Fruit fly (Drosophila melanogaster) whole organism, embryonic: Measurements from ENCODE around the gene CG13081.

Experiments
- ATbp ChIP-seq: fragments of 200-800 bp; sonication (Bioruptor generic); optimal IDR thresholded peaks from 2 replicates; lab custom pipeline; 2017; ENCODE audit warnings: missing biosample characterization, mild to moderate bottlenecking, missing genetic modification characterization, missing genetic modification reagents
- Ada2b ChIP-seq: fragments of 200-800 bp; sonication (Bioruptor generic); IDR thresholded peaks from 2 replicates; pipeline ENCODE4 v1.3.6; 2022; ENCODE audit warnings: missing biosample characterization, missing genetic modification characterization
- Antp ChIP-seq: fragments of 200-800 bp; sonication (Bioruptor generic); optimal IDR thresholded peaks from 3 replicates; lab custom pipeline; 2016; ENCODE audit warnings: missing biosample characterization, missing genetic modification characterization
- Awh ChIP-seq: fragments of 200-800 bp; sonication (Bioruptor generic); IDR thresholded peaks from 2 replicates; pipeline ENCODE4, ENCODE4 v1.3.6; 2022; ENCODE audit warnings: missing biosample characterization, missing genetic modification characterization
- CG10267 ChIP-seq: fragments of 200-800 bp; sonication (Bioruptor generic); optimal IDR thresholded peaks from 2 replicates; lab custom pipeline; 2018; ENCODE audit warnings: missing biosample characterization, mild to moderate bottlenecking, missing genetic modification characterization, moderate library complexity
- CG10462 ChIP-seq: fragments of 200-800 bp; sonication (Bioruptor generic); optimal IDR thresholded peaks from 2 replicates; lab custom pipeline; 2016; ENCODE audit warnings: missing biosample characterization, missing genetic modification characterization
- CG11560 ChIP-seq: fragments of 200-800 bp; sonication (Bioruptor generic); IDR thresholded peaks from 3 replicates; pipeline ENCODE4 v1.3.6; 2022; ENCODE audit warnings: missing biosample characterization, missing genetic modification characterization
- CG12659 ChIP-seq: fragments of 200-800 bp; sonication (Bioruptor generic); optimal IDR thresholded peaks from 3 replicates; lab custom pipeline; 2017; ENCODE audit warnings: mild to moderate bottlenecking, missing biosample characterization, missing genetic modification reagents, missing genetic modification characterization
- CG12942 ChIP-seq: fragments of 200-800 bp; sonication (Bioruptor generic); optimal IDR thresholded peaks from 3 replicates; lab custom pipeline; 2016; ENCODE audit warnings: missing biosample characterization, missing genetic modification characterization
- CG15011 ChIP-seq: fragments of 200-800 bp; sonication (Bioruptor generic); optimal IDR thresholded peaks from 3 replicates; lab custom pipeline; 2018; ENCODE audit warnings: missing biosample characterization, mild to moderate bottlenecking, missing genetic modification characterization
- CG15601 ChIP-seq: fragments of 200-800 bp; sonication (Bioruptor generic); optimal IDR thresholded peaks from 3 replicates; lab custom pipeline; 2019; ENCODE audit warnings: missing biosample characterization, mild to moderate bottlenecking, missing genetic modification characterization, moderate library complexity
- CG16813 ChIP-seq: fragments of 200-800 bp; sonication (Bioruptor generic); IDR thresholded peaks from 3 replicates; pipeline ENCODE4 v1.3.6; 2022; ENCODE audit warnings: missing biosample characterization, missing genetic modification characterization; ENCODE audit not compliant: partially characterized antibody
- CG16815 ChIP-seq: fragments of 200-800 bp; sonication (Bioruptor generic); optimal IDR thresholded peaks from 3 replicates; lab custom pipeline; 2017; ENCODE audit warnings: missing biosample characterization, mild to moderate bottlenecking, missing genetic modification characterization
- CG16863 ChIP-seq: fragments of 200-800 bp; sonication (Bioruptor generic); optimal IDR thresholded peaks from 3 replicates; lab custom pipeline; 2016; ENCODE audit warnings: missing biosample characterization, missing genetic modification characterization
- CG17568 ChIP-seq: fragments of 200-800 bp; sonication (Bioruptor generic); optimal IDR thresholded peaks from 2 replicates; lab custom pipeline; 2018; ENCODE audit warnings: missing biosample characterization, mild to moderate bottlenecking, missing genetic modification characterization, moderate library complexity
- CG2120 ChIP-seq: fragments of 200-800 bp; sonication (Bioruptor generic); optimal IDR thresholded peaks from 3 replicates; lab custom pipeline; 2016; ENCODE audit warnings: missing biosample characterization, missing genetic modification characterization
- CG4328 ChIP-seq: fragments of 200-800 bp; sonication (Bioruptor generic); optimal IDR thresholded peaks from 3 replicates; lab custom pipeline; 2017; ENCODE audit warnings: missing biosample characterization, missing genetic modification reagents, missing genetic modification characterization
- CG7987 ChIP-seq: fragments of 200-800 bp; sonication (Bioruptor generic); optimal IDR thresholded peaks from 2 replicates; lab custom pipeline; 2018; ENCODE audit warnings: missing biosample characterization, mild to moderate bottlenecking, missing genetic modification characterization, moderate library complexity
- CG8924 ChIP-seq: fragments of 200-800 bp; optimal IDR thresholded peaks from 3 replicates; lab custom pipeline; 2019; ENCODE audit warnings: missing biosample characterization, mild to moderate bottlenecking, missing genetic modification characterization, moderate library complexity
- CG9215 ChIP-seq: fragments of 200-800 bp; sonication (Bioruptor generic); IDR thresholded peaks from 2 replicates; pipeline ENCODE4 v1.3.6; 2022; ENCODE audit warnings: missing biosample characterization, missing genetic modification characterization
- CG9797 ChIP-seq: fragments of 200-800 bp; sonication (Bioruptor generic); optimal IDR thresholded peaks from 3 replicates; lab custom pipeline; 2018; ENCODE audit warnings: missing biosample characterization, mild to moderate bottlenecking, missing genetic modification characterization
- CG9817 ChIP-seq: fragments of 200-800 bp; sonication (Bioruptor generic); optimal IDR thresholded peaks from 2 replicates; lab custom pipeline; 2018; ENCODE audit warnings: missing biosample characterization, mild to moderate bottlenecking, missing genetic modification characterization, moderate library complexity
- D ChIP-seq, 2 experiments: fragments of 200-800 bp in 1 of 2; fragments of >200 bp in 1 of 2; sonication (Bioruptor generic) in 1 of 2; optimal IDR thresholded peaks; 2 replicates in 1 of 2; 3 replicates in 1 of 2; lab custom pipeline; 2017; ENCODE audit warnings: mild to moderate bottlenecking in 1 of 2, missing biosample characterization in 1 of 2, missing genetic modification characterization in 1 of 2, missing genetic modification reagents in 1 of 2
- Dip3 ChIP-seq: fragments of 200-800 bp; sonication (Bioruptor generic); optimal IDR thresholded peaks from 3 replicates; lab custom pipeline; 2016; ENCODE audit warnings: missing biosample characterization, missing genetic modification characterization
- Doc2 ChIP-seq: fragments of 200-800 bp; sonication (Bioruptor generic); IDR thresholded peaks from 2 replicates; pipeline ENCODE4 v1.3.6; 2022; ENCODE audit warnings: missing biosample characterization, missing genetic modification characterization
- Drgx ChIP-seq: fragments of 200-800 bp; sonication (Bioruptor generic); IDR thresholded peaks from 2 replicates; pipeline ENCODE4 v1.3.6; 2022; ENCODE audit warnings: missing biosample characterization, missing genetic modification characterization
- Lhr ChIP-seq: fragments of 200-800 bp; sonication (Bioruptor generic); optimal IDR thresholded peaks from 3 replicates; lab custom pipeline; 2017; ENCODE audit warnings: mild to moderate bottlenecking, missing biosample characterization, missing genetic modification reagents, missing genetic modification characterization
- Lpt ChIP-seq: fragments of >200 bp; optimal IDR thresholded peaks from 2 replicates; lab custom pipeline; 2018; ENCODE audit warnings: missing biosample characterization, missing genetic modification characterization
- Oli ChIP-seq: fragments of 200-800 bp; sonication (Bioruptor generic); optimal IDR thresholded peaks from 2 replicates; lab custom pipeline; 2018; ENCODE audit warnings: missing biosample characterization, mild to moderate bottlenecking, missing genetic modification characterization, moderate library complexity
- PHDP ChIP-seq: fragments of 200-800 bp; sonication (Bioruptor generic); optimal IDR thresholded peaks from 3 replicates; lab custom pipeline; 2018; ENCODE audit warnings: missing biosample characterization, mild to moderate bottlenecking, missing genetic modification characterization, moderate library complexity
- Stat92E ChIP-seq, 3 experiments: fragments of >200 bp in 2 of 3; fragments of 200-800 bp in 1 of 3; sonication (Bioruptor generic) in 1 of 3; optimal IDR thresholded peaks; 2 replicates each; lab custom pipeline; 2017 to 2019; ENCODE audit warnings: missing biosample characterization in 3 of 3, missing genetic modification characterization in 3 of 3, mild to moderate bottlenecking in 1 of 3, moderate library complexity in 1 of 3
- ara ChIP-seq: fragments of 200-800 bp; sonication (Bioruptor generic); IDR thresholded peaks from 2 replicates; pipeline ENCODE4 v1.3.6; 2022; ENCODE audit warnings: missing biosample characterization, missing genetic modification characterization
- bcd ChIP-seq: fragments of 200-800 bp; sonication (Bioruptor generic); optimal IDR thresholded peaks from 2 replicates; lab custom pipeline; 2017; ENCODE audit warnings: missing biosample characterization, mild to moderate bottlenecking, missing genetic modification characterization
- caup ChIP-seq: fragments of 200-800 bp; sonication (Bioruptor generic); optimal IDR thresholded peaks from 3 replicates; lab custom pipeline; 2017; ENCODE audit warnings: missing biosample characterization, mild to moderate bottlenecking, missing genetic modification characterization, moderate library complexity; ENCODE audit not compliant: severe bottlenecking
- ci ChIP-seq: fragments of 200-800 bp; sonication (Bioruptor generic); IDR thresholded peaks from 3 replicates; pipeline ENCODE4 v1.3.6; 2022; ENCODE audit warnings: missing biosample characterization, missing genetic modification characterization
- croc ChIP-seq: fragments of 200-800 bp; sonication (Bioruptor generic); conservative IDR thresholded peaks from 3 replicates; pipeline ENCODE4 v1.3.6; 2022; ENCODE audit warnings: missing biosample characterization, missing genetic modification characterization
- crol ChIP-seq: fragments of 200-800 bp; sonication (Bioruptor generic); IDR thresholded peaks from 2 replicates; pipeline ENCODE4 v1.3.6; 2022; ENCODE audit warnings: missing biosample characterization, missing genetic modification characterization
- dpn ChIP-seq, 2 experiments: fragments of 200-800 bp; sonication (Bioruptor generic); optimal IDR thresholded peaks; 3 replicates each; lab custom pipeline; 2016; ENCODE audit warnings: missing biosample characterization in 2 of 2, missing genetic modification characterization in 2 of 2
- dysf ChIP-seq: fragments of 200-800 bp; sonication (Bioruptor generic); IDR thresholded peaks from 3 replicates; pipeline ENCODE4 v1.3.6; 2022; ENCODE audit warnings: missing biosample characterization, missing genetic modification characterization
- gcm ChIP-seq: fragments of 200-800 bp; sonication (Bioruptor generic); optimal IDR thresholded peaks from 2 replicates; lab custom pipeline; 2019; ENCODE audit warnings: missing biosample characterization, mild to moderate bottlenecking, missing genetic modification characterization, moderate library complexity
- grau ChIP-seq: fragments of 200-800 bp; optimal IDR thresholded peaks from 3 replicates; lab custom pipeline; 2019; ENCODE audit warnings: missing biosample characterization, mild to moderate bottlenecking, missing genetic modification characterization, moderate library complexity
- gro ChIP-seq: fragments of 200-800 bp; sonication (Bioruptor generic); optimal IDR thresholded peaks from 2 replicates; lab custom pipeline; 2016; ENCODE audit warnings: missing biosample characterization, missing genetic modification characterization
- jing ChIP-seq: fragments of 200-800 bp; sonication (Bioruptor generic); optimal IDR thresholded peaks from 2 replicates; lab custom pipeline; 2018; ENCODE audit warnings: missing biosample characterization, mild to moderate bottlenecking, missing genetic modification characterization
- maf-S ChIP-seq: fragments of 200-800 bp; sonication (Bioruptor generic); optimal IDR thresholded peaks from 2 replicates; lab custom pipeline; 2016; ENCODE audit warnings: missing biosample characterization, missing genetic modification characterization
- salm ChIP-seq: fragments of 200-800 bp; sonication (Bioruptor generic); optimal IDR thresholded peaks from 2 replicates; lab custom pipeline; 2018; ENCODE audit warnings: missing biosample characterization, mild to moderate bottlenecking, missing genetic modification characterization
- sens ChIP-seq: fragments of 200-800 bp; sonication (Bioruptor generic); peaks from one replicate; lab custom pipeline; 2016; ENCODE audit warnings: missing biosample characterization, missing genetic modification characterization
- tio ChIP-seq: fragments of 200-800 bp; sonication (Bioruptor generic); optimal IDR thresholded peaks from 2 replicates; lab custom pipeline; 2017; ENCODE audit warnings: missing biosample characterization, missing genetic modification characterization, inconsistent platforms
- twi ChIP-seq: fragments of 200-800 bp; optimal IDR thresholded peaks from 2 replicates; lab custom pipeline; 2019; ENCODE audit warnings: missing biosample characterization, mild to moderate bottlenecking, missing genetic modification characterization, moderate library complexity

The CG13081 gene

DNA sequence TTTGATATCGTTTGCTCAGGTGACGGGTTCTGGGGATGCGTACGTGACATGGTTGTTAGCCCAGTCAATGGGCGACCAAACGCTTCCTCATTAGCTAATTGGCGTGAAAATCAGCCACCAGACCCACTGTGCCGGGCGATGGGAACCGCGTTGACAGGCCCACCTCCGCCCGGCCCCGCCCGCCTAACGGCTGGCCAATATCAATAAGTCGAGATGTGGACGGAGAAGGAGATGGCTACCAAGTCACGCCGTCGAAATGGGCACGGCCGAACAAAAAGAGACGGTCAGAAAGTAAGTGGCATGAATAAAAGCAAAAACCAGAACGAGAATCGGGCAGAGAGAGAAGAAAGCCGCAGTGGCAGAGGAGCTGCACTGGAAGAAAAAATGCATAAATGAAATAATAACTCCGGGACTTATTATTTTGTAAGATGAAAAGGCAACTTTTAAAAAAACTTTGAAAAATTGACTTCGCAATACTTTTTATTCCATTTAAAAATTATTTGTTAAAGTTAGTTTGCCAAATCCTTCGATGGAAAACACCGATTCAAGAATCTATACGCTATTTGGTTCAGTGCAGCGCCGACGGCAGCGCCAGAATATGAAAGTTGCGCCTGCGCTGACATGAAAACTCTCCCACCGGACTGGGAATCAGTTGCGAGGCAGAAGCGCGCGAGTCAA, 2.5 kb upstream of the CG13081 start, which contains the start of gene CG13082:
Gene CG13082 (plus strand): TSS at position 647 of the 678 bp plus-strand sequence.
- TF ChIP-seq CG12659 (GFP tag; lab: Kevin White, UChicago), result peak; percentile 5
- TF ChIP-seq dpn (GFP tag; optimal IDR thresholded peaks at IDR 0.05; lab: Kevin White, UChicago), result peak in 1 of 2 experiments; percentile 9
- peak; percentile 62 for TF ChIP-seq CG8924 (tag; lab: Kevin White, UChicago)
- no peak for TF ChIP-seq CG9215 (GFP tag; lab: Robert Waterston, UW)
- no peak for TF ChIP-seq CG12942
- peak; percentile 50 for TF ChIP-seq croc
- peak; percentile 54 for TF ChIP-seq gcm (GFP tag; lab: Kevin White, UChicago)
- TF ChIP-seq CG16813 (GFP tag; lab: Robert Waterston, UW), result no peak
- TF ChIP-seq tio, result peak; percentile 19
- TF ChIP-seq Ada2b (GFP tag; lab: Robert Waterston, UW), result no peak
- TF ChIP-seq gro (GFP tag; lab: Kevin White, UChicago), result no peak
- TF ChIP-seq grau (tag; lab: Kevin White, UChicago), result peak; percentile 57
- TF ChIP-seq ATbp (GFP tag; lab: Kevin White, UChicago), result peak; percentile 31
- TF ChIP-seq Oli, result peak; percentile 50
- no peak for TF ChIP-seq salm (tag; lab: Kevin White, UChicago)
- peak; percentile 51; the same call in 1 of the 2 replicates for TF ChIP-seq ara (GFP tag; lab: Robert Waterston, UW)
- no peak for TF ChIP-seq maf-S (GFP tag; lab: Kevin White, UChicago)
- no peak for TF ChIP-seq CG4328 (GFP tag; lab: Kevin White, UChicago)
- no peak for TF ChIP-seq caup (GFP tag; lab: Kevin White, UChicago)
- TF ChIP-seq CG9797, result no peak
- TF ChIP-seq CG17568 (GFP tag; lab: Kevin White, UChicago), result peak; percentile 5
- TF ChIP-seq Antp (GFP tag; lab: Kevin White, UChicago), result peak; percentile 16
- TF ChIP-seq sens (GFP tag; lab: Kevin White, UChicago), result peak; percentile 93
- TF ChIP-seq CG2120, result no peak
- TF ChIP-seq Dip3 (GFP tag; lab: Kevin White, UChicago), result peak; percentile 27
- no peak for TF ChIP-seq CG11560
- TF ChIP-seq PHDP, result peak; percentile 47
- peak; percentile 36 for TF ChIP-seq CG16815
- TF ChIP-seq CG15601 (tag; lab: Kevin White, UChicago), result peak; percentile 77
- peak; percentile 13 for TF ChIP-seq CG9817
- peak; percentile 39 for TF ChIP-seq bcd (GFP tag; lab: Kevin White, UChicago)
- TF ChIP-seq Lpt (GFP tag; lab: Kevin White, UChicago), result no peak
- TF ChIP-seq CG7987 (GFP tag; lab: Kevin White, UChicago), result no peak
- TF ChIP-seq ci, result peak; percentile 54; the same call in 2 of the 3 replicates
- no peak for TF ChIP-seq jing (GFP tag; lab: Kevin White, UChicago)
- no peak for TF ChIP-seq Doc2 (GFP tag; lab: Robert Waterston, UW)
- TF ChIP-seq CG16863 (GFP tag; lab: Kevin White, UChicago), result peak; percentile 54
- peak; percentile 39 for TF ChIP-seq twi (tag; lab: Kevin White, UChicago)
- peak; percentile 44 for TF ChIP-seq Lhr (GFP tag; lab: Kevin White, UChicago)
- 0 out of 3 replicates have a peak, but pooled peaks have one; percentile 17 for TF ChIP-seq dysf (GFP tag; lab: Robert Waterston, UW)
- no peak for TF ChIP-seq CG15011 (GFP tag; lab: Kevin White, UChicago)
- no peak for TF ChIP-seq D (optimal IDR thresholded peaks at IDR 0.05; lab: Kevin White, UChicago)
- TF ChIP-seq D (GFP tag; optimal IDR thresholded peaks at IDR 0.05; lab: Kevin White, UChicago), result peak; percentile 75
- TF ChIP-seq Awh (GFP tag; lab: Robert Waterston, UW), result peak; percentile 27; the same call in 1 of the 2 replicates
- peak; percentile 55 for TF ChIP-seq Drgx
- TF ChIP-seq Stat92E (GFP tag; optimal IDR thresholded peaks at IDR 0.05; lab: Kevin White, UChicago), result peak in 1 of 3 experiments; percentile 65
- TF ChIP-seq crol (GFP tag; lab: Robert Waterston, UW), result peak; percentile 65
- TF ChIP-seq CG10462 (GFP tag; lab: Kevin White, UChicago), result peak; percentile 14
- TF ChIP-seq CG10267 (tag; lab: Kevin White, UChicago), result peak; percentile 60
